Worm (Caenorhabditis elegans) whole organism, mixed stage, embryonic: ENCODE measurements around the gene ets-4.

Source experiments
- nhr-12 ChIP-seq: fragments of 150-350 bp; optimal IDR thresholded peaks from 2 replicates; lab custom pipeline; 2014; ENCODE audit warnings: missing biosample characterization, missing genetic modification characterization
- nhr-28 ChIP-seq: fragments of 150-350 bp; optimal IDR thresholded peaks from 2 replicates; lab custom pipeline; 2014; ENCODE audit warnings: missing biosample characterization, missing genetic modification characterization
- ztf-11 ChIP-seq: fragments of 150-350 bp; optimal IDR thresholded peaks from 2 replicates; lab custom pipeline; 2014; ENCODE audit warnings: missing biosample characterization, missing genetic modification characterization

- no peak for TF ChIP-seq ztf-11
- TF ChIP-seq nhr-28 (tag; lab: Kevin White, UChicago) = no peak
- TF ChIP-seq nhr-12 (tag; lab: Kevin White, UChicago) = no peak
Measured at ce11 chrX:6519473-6519872, 790 bp downstream of the ets-4 start.
